Worm (Caenorhabditis elegans): ENCODE results near the gene C27D6.12.

C27D6.12 gene

DNA sequence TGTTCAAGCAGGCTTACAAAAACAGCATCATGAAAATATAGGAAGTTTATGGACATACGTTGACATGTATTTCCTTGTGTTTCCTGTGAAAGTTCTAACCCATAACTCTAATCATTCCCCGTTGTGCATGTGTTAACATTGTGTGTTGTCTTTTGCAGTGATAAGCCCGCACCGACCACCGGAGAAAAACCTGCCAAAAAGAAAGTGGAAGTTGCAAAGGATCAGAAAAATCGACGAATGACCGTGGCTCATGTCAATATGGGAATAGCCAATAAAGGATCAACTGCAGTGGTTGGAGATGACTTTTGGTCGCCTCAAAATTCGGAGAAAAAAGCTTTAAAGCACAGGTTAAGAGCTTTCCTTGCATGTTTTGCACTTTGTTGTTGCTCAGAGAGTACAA lies 27.5 kb upstream of the C27D6.12 start:
- TF ChIP-seq ztf-29 (GFP tag; IDR thresholded peaks at IDR 0.05) (no peak), med-1 (GFP tag; optimal IDR thresholded peaks at IDR 0.05; ENCODE audit: insufficient read depth) (no peak), ref-1 (GFP tag; conservative IDR thresholded peaks at IDR 0.05) (no peak), ztf-23 (GFP tag; IDR thresholded peaks at IDR 0.05) (no peak), tab-1 (GFP tag; IDR thresholded peaks at IDR 0.05) (no peak), klf-2 (GFP tag; conservative IDR thresholded peaks at IDR 0.05) (no peak)

- TF ChIP-seq cog-1 (tag; optimal IDR thresholded peaks at IDR 0.05) (no peak), tab-1 (GFP tag; IDR thresholded peaks at IDR 0.05) (no peak), flt-1 (GFP tag; IDR thresholded peaks at IDR 0.05) (no peak), ref-1 (GFP tag; conservative IDR thresholded peaks at IDR 0.05) (no peak), ztf-23 (GFP tag; IDR thresholded peaks at IDR 0.05) (no peak), ztf-29 (GFP tag; IDR thresholded peaks at IDR 0.05) (no peak), med-1 (GFP tag; optimal IDR thresholded peaks at IDR 0.05; ENCODE audit: insufficient read depth) (no peak), klf-2 (GFP tag; conservative IDR thresholded peaks at IDR 0.05) (no peak), T22C8.4 (GFP tag; IDR thresholded peaks at IDR 0.05) (no peak)
These were observed 25.1 kb upstream of the C27D6.12 start, which contains the start of gene ampd-1 for ce11 chrII:5202930-5203329. ampd-1 (plus strand) TSS chrII:5203322.

DNA sequence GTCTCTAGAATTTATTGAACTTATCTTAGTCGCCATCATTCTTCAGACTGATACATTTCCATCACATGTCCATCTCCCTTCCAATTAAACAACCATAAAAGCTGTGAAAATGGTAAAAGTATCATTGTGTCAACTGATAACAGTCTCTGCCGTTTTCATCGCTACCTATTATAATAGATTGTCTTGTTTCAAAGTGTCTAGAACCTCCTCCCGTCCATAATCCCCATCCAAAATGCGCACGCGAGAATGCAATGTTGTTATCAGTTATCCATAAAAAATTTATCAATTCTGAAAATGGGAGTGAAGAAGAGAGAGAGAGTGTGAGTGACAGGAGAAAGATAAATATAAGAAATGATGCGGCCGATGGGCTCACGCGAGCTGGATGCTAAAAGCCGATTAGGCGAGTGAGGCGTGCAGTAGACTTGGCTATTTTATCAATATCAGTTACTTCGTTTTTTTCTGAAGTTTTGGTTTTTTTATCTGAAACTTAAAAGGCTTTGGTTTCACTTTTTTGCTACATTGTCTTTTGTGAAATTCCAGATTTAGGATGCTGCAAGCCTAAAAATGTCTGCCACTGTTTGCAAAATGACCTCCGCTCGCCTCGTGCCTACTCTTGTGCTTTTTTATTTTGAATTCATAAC lies 24.2 kb upstream of the C27D6.12 start:
- no peak for TF ChIP-seq flt-1 (GFP tag; IDR thresholded peaks at IDR 0.05)
- no peak for TF ChIP-seq ref-1 (GFP tag; conservative IDR thresholded peaks at IDR 0.05)
- no peak for TF ChIP-seq ztf-23 (GFP tag; IDR thresholded peaks at IDR 0.05)
- no peak for TF ChIP-seq med-1 (GFP tag; optimal IDR thresholded peaks at IDR 0.05; ENCODE audit: insufficient read depth)
- TF ChIP-seq T22C8.4 (GFP tag; IDR thresholded peaks at IDR 0.05): no peak
- TF ChIP-seq cog-1 (tag; optimal IDR thresholded peaks at IDR 0.05): no peak

DNA sequence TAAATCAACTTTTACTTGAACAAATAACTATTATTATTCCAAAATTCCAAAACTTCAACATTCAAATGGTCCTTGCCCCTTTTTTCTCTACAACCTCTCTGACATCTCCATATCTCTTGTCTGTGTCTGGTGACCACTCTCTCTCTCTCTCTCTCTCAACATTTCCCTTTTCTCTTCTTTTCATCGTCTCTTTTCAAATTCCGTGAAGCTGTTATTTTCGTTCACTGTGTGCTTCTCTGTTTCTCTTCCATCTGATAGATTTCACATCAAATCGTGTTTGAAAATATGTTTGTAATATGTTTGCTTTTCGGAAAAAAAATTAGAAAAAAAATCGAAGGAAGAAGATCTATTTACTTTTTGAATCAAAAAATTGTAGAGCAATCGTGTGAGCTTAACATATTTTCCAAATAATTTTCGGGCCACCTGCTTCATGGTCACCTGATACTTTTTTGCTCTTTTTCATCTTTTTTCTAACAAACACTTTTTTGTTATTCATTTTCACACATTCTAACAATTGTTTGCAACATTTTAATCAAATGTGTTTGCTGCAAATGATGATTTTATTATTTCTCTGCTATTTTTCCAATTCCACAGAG lies 23.3 kb upstream of the C27D6.12 start:
- no peak for TF ChIP-seq cog-1 (tag; optimal IDR thresholded peaks at IDR 0.05)
- TF ChIP-seq ztf-29 (GFP tag; IDR thresholded peaks at IDR 0.05): no peak
- TF ChIP-seq tab-1 (GFP tag; IDR thresholded peaks at IDR 0.05): no peak
- no peak for TF ChIP-seq klf-2 (GFP tag; conservative IDR thresholded peaks at IDR 0.05)
- no peak for TF ChIP-seq ztf-23 (GFP tag; IDR thresholded peaks at IDR 0.05)
- no peak for TF ChIP-seq ref-1 (GFP tag; conservative IDR thresholded peaks at IDR 0.05)
- no peak for TF ChIP-seq flt-1 (GFP tag; IDR thresholded peaks at IDR 0.05)
- no peak for TF ChIP-seq med-1 (GFP tag; optimal IDR thresholded peaks at IDR 0.05; ENCODE audit: insufficient read depth)
- no peak for TF ChIP-seq T22C8.4 (GFP tag; IDR thresholded peaks at IDR 0.05)

DNA sequence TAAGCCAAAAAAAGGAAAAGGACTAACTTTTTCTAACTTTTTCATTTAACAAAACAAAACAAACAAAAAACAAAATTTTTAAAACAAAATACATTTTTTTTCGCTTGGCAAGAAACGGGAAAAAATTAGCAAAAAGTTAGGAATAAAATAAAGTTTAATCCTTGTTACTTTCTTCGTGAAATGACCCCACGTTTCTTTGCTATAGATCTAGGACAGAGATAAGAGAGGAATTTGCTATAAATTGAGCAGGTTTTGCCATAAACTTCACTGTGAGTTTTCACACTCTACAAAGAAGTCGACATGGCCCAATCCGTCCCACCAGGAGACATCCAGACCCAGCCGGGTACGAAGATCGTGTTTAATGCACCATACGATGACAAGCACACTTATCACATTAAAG lies 21.7 kb upstream of the C27D6.12 start, which contains the start of gene msp-50:
TSS of gene msp-50 (plus strand) at position 301 of the 400 bp plus-strand sequence.
- no peak for TF ChIP-seq ztf-29 (GFP tag; IDR thresholded peaks at IDR 0.05)
- no peak for TF ChIP-seq flt-1 (GFP tag; IDR thresholded peaks at IDR 0.05)
- no peak for TF ChIP-seq ref-1 (GFP tag; conservative IDR thresholded peaks at IDR 0.05)
- TF ChIP-seq ztf-23 (GFP tag; IDR thresholded peaks at IDR 0.05): no peak
- TF ChIP-seq cog-1 (tag; optimal IDR thresholded peaks at IDR 0.05): no peak
- TF ChIP-seq med-1 (GFP tag; optimal IDR thresholded peaks at IDR 0.05; ENCODE audit: insufficient read depth): no peak
- no peak for TF ChIP-seq klf-2 (GFP tag; conservative IDR thresholded peaks at IDR 0.05)
- no peak for TF ChIP-seq tab-1 (GFP tag; IDR thresholded peaks at IDR 0.05)
- no peak for TF ChIP-seq T22C8.4 (GFP tag; IDR thresholded peaks at IDR 0.05)

DNA sequence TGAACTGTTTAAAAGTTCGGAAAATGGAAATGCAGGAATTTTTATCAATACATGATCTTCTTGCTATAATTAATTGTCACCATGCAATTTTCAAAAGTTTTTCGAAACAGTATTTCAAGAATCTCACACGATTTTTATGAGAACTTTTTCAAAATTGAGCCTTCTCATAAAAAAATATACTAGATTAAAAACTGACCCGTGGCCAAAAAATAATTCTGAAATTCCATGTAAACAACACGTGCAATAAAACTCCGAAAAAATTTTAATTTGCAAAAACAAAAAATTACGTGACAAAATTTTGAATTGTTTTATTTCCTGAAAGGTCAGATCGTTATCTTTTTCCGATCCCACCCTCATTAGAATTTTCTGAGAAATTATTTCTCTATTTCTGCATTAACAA lies 17.7 kb upstream of the C27D6.12 start, which contains the start of gene C34F11.5:
TSS of gene C34F11.5 (plus strand) at position 301 of the 400 bp plus-strand sequence.
- TF ChIP-seq cog-1 (tag; optimal IDR thresholded peaks at IDR 0.05) (no peak), ztf-23 (GFP tag; IDR thresholded peaks at IDR 0.05) (no peak), tab-1 (GFP tag; IDR thresholded peaks at IDR 0.05) (no peak), klf-2 (GFP tag; conservative IDR thresholded peaks at IDR 0.05) (no peak), T22C8.4 (GFP tag; IDR thresholded peaks at IDR 0.05) (no peak), flt-1 (GFP tag; IDR thresholded peaks at IDR 0.05) (no peak), ref-1 (GFP tag; conservative IDR thresholded peaks at IDR 0.05) (no peak), ztf-29 (GFP tag; IDR thresholded peaks at IDR 0.05) (no peak)

DNA sequence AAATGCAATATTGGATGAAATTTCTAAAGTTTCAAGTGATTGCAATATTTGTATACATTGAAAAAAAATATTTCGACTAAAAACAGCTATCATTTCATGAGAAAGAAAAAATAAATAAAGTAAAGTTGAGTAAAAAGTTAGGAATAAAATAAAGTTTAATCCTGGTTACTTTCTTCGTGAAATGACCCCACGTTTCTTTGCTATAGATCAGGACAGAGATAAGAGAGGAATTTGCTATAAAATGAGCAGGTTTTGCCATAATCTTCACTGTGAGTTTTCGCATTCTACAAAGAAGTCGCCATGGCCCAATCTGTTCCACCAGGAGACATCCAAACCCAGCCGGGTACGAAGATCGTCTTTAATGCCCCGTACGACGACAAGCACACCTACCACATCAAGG lies 16.3 kb upstream of the C27D6.12 start, which contains the start of gene msp-49:
TSS of gene msp-49 (plus strand) at position 301 of the 400 bp plus-strand sequence.
- TF ChIP-seq klf-2 (GFP tag; conservative IDR thresholded peaks at IDR 0.05) (no peak), tab-1 (GFP tag; IDR thresholded peaks at IDR 0.05) (no peak), cog-1 (tag; optimal IDR thresholded peaks at IDR 0.05) (no peak), ztf-29 (GFP tag; IDR thresholded peaks at IDR 0.05) (no peak), med-1 (GFP tag; optimal IDR thresholded peaks at IDR 0.05; ENCODE audit: insufficient read depth) (no peak), T22C8.4 (GFP tag; IDR thresholded peaks at IDR 0.05) (no peak), ref-1 (GFP tag; conservative IDR thresholded peaks at IDR 0.05) (no peak), flt-1 (GFP tag; IDR thresholded peaks at IDR 0.05) (no peak), ztf-23 (GFP tag; IDR thresholded peaks at IDR 0.05) (no peak)

DNA sequence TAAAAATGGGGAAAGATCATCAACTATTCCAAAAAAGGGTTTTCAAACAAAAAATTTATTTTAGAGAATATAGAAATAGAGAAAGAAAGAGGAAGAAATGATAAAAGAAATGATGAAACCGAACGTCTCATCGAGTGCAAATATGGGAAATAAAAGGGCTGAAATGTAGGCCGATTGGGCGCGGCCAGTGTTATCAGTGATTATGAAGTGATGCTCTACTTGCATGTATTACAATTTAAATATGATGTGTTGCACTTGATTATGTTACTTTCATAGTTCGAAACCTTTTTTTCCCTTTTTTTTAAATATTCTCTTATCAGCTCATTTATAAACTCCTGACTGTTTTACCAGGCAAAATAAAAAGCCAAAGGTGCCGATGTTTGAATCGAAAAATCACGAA lies 14.0 kb upstream of the C27D6.12 start:
- TF ChIP-seq ztf-29 (GFP tag; IDR thresholded peaks at IDR 0.05) (no peak), tab-1 (GFP tag; IDR thresholded peaks at IDR 0.05) (no peak), T22C8.4 (GFP tag; IDR thresholded peaks at IDR 0.05) (no peak), ref-1 (GFP tag; conservative IDR thresholded peaks at IDR 0.05) (no peak), ztf-23 (GFP tag; IDR thresholded peaks at IDR 0.05) (no peak), flt-1 (GFP tag; IDR thresholded peaks at IDR 0.05) (no peak), klf-2 (GFP tag; conservative IDR thresholded peaks at IDR 0.05) (no peak), cog-1 (tag; optimal IDR thresholded peaks at IDR 0.05) (no peak), med-1 (GFP tag; optimal IDR thresholded peaks at IDR 0.05; ENCODE audit: insufficient read depth) (no peak)

- TF ChIP-seq cog-1 (tag; optimal IDR thresholded peaks at IDR 0.05): no peak
- TF ChIP-seq ztf-23 (GFP tag; IDR thresholded peaks at IDR 0.05): no peak
- no peak for TF ChIP-seq flt-1 (GFP tag; IDR thresholded peaks at IDR 0.05)
- no peak for TF ChIP-seq T22C8.4 (GFP tag; IDR thresholded peaks at IDR 0.05)
- no peak for TF ChIP-seq tab-1 (GFP tag; IDR thresholded peaks at IDR 0.05)
- no peak for TF ChIP-seq ztf-29 (GFP tag; IDR thresholded peaks at IDR 0.05)
- no peak for TF ChIP-seq med-1 (GFP tag; optimal IDR thresholded peaks at IDR 0.05; ENCODE audit: insufficient read depth)
- no peak for TF ChIP-seq ref-1 (GFP tag; conservative IDR thresholded peaks at IDR 0.05)
- TF ChIP-seq klf-2 (GFP tag; conservative IDR thresholded peaks at IDR 0.05): no peak
These were observed 10.1 kb upstream of the C27D6.12 start for ce11 chrII:5187934-5188333.
